Fruit fly (Drosophila melanogaster) whole organism, embryonic: ENCODE data around the gene SppL.

Source experiments
- Adf1 ChIP-seq: fragments of 200-800 bp; sonication (Bioruptor generic); IDR thresholded peaks from 2 replicates; pipeline ENCODE4 v1.3.6; 2022; ENCODE audit warnings: missing biosample characterization, missing genetic modification characterization
- Atf6 ChIP-seq: fragments of 200-800 bp; sonication (Bioruptor generic); IDR thresholded peaks from 2 replicates; pipeline ENCODE4 v1.3.6; 2022; ENCODE audit warnings: missing biosample characterization, missing genetic modification characterization
- Blimp-1 ChIP-seq: fragments of 200-800 bp; sonication (Bioruptor generic); optimal IDR thresholded peaks from 3 replicates; lab custom pipeline; 2018; ENCODE audit warnings: missing biosample characterization, missing genetic modification characterization, mild to moderate bottlenecking, moderate library complexity, missing genetic modification reagents
- CG10321 ChIP-seq: fragments of 200-800 bp; sonication (Bioruptor generic); IDR thresholded peaks from 2 replicates; pipeline ENCODE4 v1.3.6; 2022; ENCODE audit warnings: missing biosample characterization, missing genetic modification characterization
- CG10462 ChIP-seq: fragments of 200-800 bp; sonication (Bioruptor generic); optimal IDR thresholded peaks from 2 replicates; lab custom pipeline; 2016; ENCODE audit warnings: missing biosample characterization, missing genetic modification characterization
- CG11723 ChIP-seq: fragments of 200-800 bp; sonication (Bioruptor generic); optimal IDR thresholded peaks from 2 replicates; lab custom pipeline; 2017; ENCODE audit warnings: missing biosample characterization, mild to moderate bottlenecking, missing genetic modification characterization
- CG12155 ChIP-seq: fragments of 200-800 bp; sonication (Bioruptor generic); optimal IDR thresholded peaks from 3 replicates; lab custom pipeline; 2016; ENCODE audit warnings: missing biosample characterization, missing genetic modification characterization
- CG12236 ChIP-seq: fragments of 200-800 bp; sonication (Bioruptor generic); optimal IDR thresholded peaks from 2 replicates; lab custom pipeline; 2016; ENCODE audit warnings: missing biosample characterization, missing genetic modification characterization
- CG13424 ChIP-seq: fragments of 200-800 bp; sonication (Bioruptor generic); optimal IDR thresholded peaks from 2 replicates; lab custom pipeline; 2019; ENCODE audit warnings: missing biosample characterization, mild to moderate bottlenecking, missing genetic modification characterization, moderate library complexity
- CG14014 ChIP-seq: fragments of 200-800 bp; sonication (Bioruptor generic); IDR thresholded peaks from 2 replicates; pipeline ENCODE4 v1.3.6; 2022; ENCODE audit warnings: missing biosample characterization, missing genetic modification characterization
- CG14441 ChIP-seq: fragments of 200-800 bp; sonication (Bioruptor generic); IDR thresholded peaks from 2 replicates; pipeline ENCODE4 v1.3.6; 2022; ENCODE audit warnings: missing biosample characterization, missing genetic modification characterization
- CG15269 ChIP-seq: fragments of 200-800 bp; sonication (Bioruptor generic); optimal IDR thresholded peaks from 2 replicates; lab custom pipeline; 2018; ENCODE audit warnings: missing biosample characterization, mild to moderate bottlenecking, missing genetic modification characterization, moderate library complexity
- CG18476 ChIP-seq: fragments of 200-800 bp; sonication (Bioruptor generic); optimal IDR thresholded peaks from 2 replicates; lab custom pipeline; 2016; ENCODE audit warnings: missing biosample characterization, mild to moderate bottlenecking, missing genetic modification characterization
- CG2129 ChIP-seq: fragments of 200-800 bp; sonication (Bioruptor generic); IDR thresholded peaks from 2 replicates; pipeline ENCODE4 v1.3.6; 2022; ENCODE audit warnings: missing biosample characterization, missing genetic modification characterization; ENCODE audit not compliant: partially characterized antibody
- CG2889 ChIP-seq: fragments of 200-800 bp; sonication (Bioruptor generic); IDR thresholded peaks from 3 replicates; pipeline ENCODE4 v1.3.6; 2022; ENCODE audit warnings: missing biosample characterization, missing genetic modification characterization
- CG3838 ChIP-seq: fragments of 200-800 bp; sonication (Bioruptor generic); optimal IDR thresholded peaks from 3 replicates; lab custom pipeline; 2016; ENCODE audit warnings: missing biosample characterization, missing genetic modification characterization
- CG4360 ChIP-seq: fragments of 200-800 bp; sonication (Bioruptor generic); IDR thresholded peaks from 2 replicates; pipeline ENCODE4 v1.3.6; 2022; ENCODE audit warnings: missing biosample characterization, missing genetic modification characterization
- CG43689 ChIP-seq: fragments of 200-800 bp; sonication (Bioruptor generic); IDR thresholded peaks from 2 replicates; pipeline ENCODE4 v1.3.6; 2022; ENCODE audit warnings: missing biosample characterization, missing genetic modification characterization
- CG4424 ChIP-seq: fragments of 200-800 bp; sonication (Bioruptor generic); optimal IDR thresholded peaks from 3 replicates; lab custom pipeline; 2016; ENCODE audit warnings: missing biosample characterization, missing genetic modification characterization
- CG4707 ChIP-seq: fragments of 200-800 bp; sonication (Bioruptor generic); optimal IDR thresholded peaks from 2 replicates; lab custom pipeline; 2018; ENCODE audit warnings: missing biosample characterization, mild to moderate bottlenecking, missing genetic modification characterization, moderate library complexity
- CG4854 ChIP-seq: fragments of 200-800 bp; sonication (Bioruptor generic); optimal IDR thresholded peaks from 2 replicates; lab custom pipeline; 2016; ENCODE audit warnings: missing biosample characterization, missing genetic modification characterization, inconsistent platforms
- CG8944 ChIP-seq: fragments of 200-800 bp; sonication (Bioruptor generic); optimal IDR thresholded peaks from 3 replicates; lab custom pipeline; 2016; ENCODE audit warnings: missing biosample characterization, missing genetic modification characterization
- H2.0 ChIP-seq: fragments of 200-800 bp; sonication (Bioruptor generic); IDR thresholded peaks from 2 replicates; pipeline ENCODE4 v1.3.6; 2022; ENCODE audit warnings: missing biosample characterization, missing genetic modification characterization
- Hsf ChIP-seq: fragments of 200-800 bp; sonication (Bioruptor generic); optimal IDR thresholded peaks from 3 replicates; lab custom pipeline; 2016; ENCODE audit warnings: missing biosample characterization, missing genetic modification characterization
- Meics ChIP-seq: fragments of 200-800 bp; sonication (Bioruptor generic); optimal IDR thresholded peaks from 2 replicates; lab custom pipeline; 2017; ENCODE audit warnings: missing biosample characterization, mild to moderate bottlenecking, missing genetic modification characterization
- Neu2 ChIP-seq: fragments of 200-800 bp; sonication (Bioruptor generic); optimal IDR thresholded peaks from 3 replicates; lab custom pipeline; 2016; ENCODE audit warnings: missing biosample characterization, missing genetic modification characterization, borderline replicate concordance
- Nf-YA ChIP-seq: fragments of 200-800 bp; sonication (Bioruptor generic); IDR thresholded peaks from 2 replicates; pipeline ENCODE4 v1.3.6; 2022; ENCODE audit warnings: missing biosample characterization, missing genetic modification characterization
- Optix ChIP-seq: fragments of 200-800 bp; sonication (Bioruptor generic); IDR thresholded peaks from 3 replicates; pipeline ENCODE4 v1.3.6; 2022; ENCODE audit warnings: missing biosample characterization, missing genetic modification characterization
- Sox102F ChIP-seq: fragments of 200-800 bp; sonication (Bioruptor generic); optimal IDR thresholded peaks from 2 replicates; lab custom pipeline; 2018; ENCODE audit warnings: missing biosample characterization, mild to moderate bottlenecking, missing genetic modification characterization, moderate library complexity
- ash1 ChIP-seq: fragments of 200-800 bp; sonication (Bioruptor generic); optimal IDR thresholded peaks from 2 replicates; lab custom pipeline; 2018; ENCODE audit warnings: missing biosample characterization, mild to moderate bottlenecking, missing genetic modification characterization
- az2 ChIP-seq: fragments of 200-800 bp; sonication (Bioruptor generic); optimal IDR thresholded peaks from 3 replicates; lab custom pipeline; 2016; ENCODE audit warnings: missing biosample characterization, missing genetic modification characterization
- btn ChIP-seq: fragments of 200-800 bp; sonication (Bioruptor generic); optimal IDR thresholded peaks from 2 replicates; lab custom pipeline; 2016; ENCODE audit warnings: missing biosample characterization, missing genetic modification characterization
- cato ChIP-seq: fragments of 200-800 bp; sonication (Bioruptor generic); optimal IDR thresholded peaks from 2 replicates; lab custom pipeline; 2016; ENCODE audit warnings: missing biosample characterization, missing genetic modification characterization, borderline replicate concordance
- chinmo ChIP-seq: fragments of 200-800 bp; sonication (Bioruptor generic); IDR thresholded peaks from 4 replicates; pipeline ENCODE4 v1.3.6; 2022; ENCODE audit warnings: missing biosample characterization, missing genetic modification characterization; ENCODE audit not compliant: partially characterized antibody
- crol ChIP-seq: fragments of 200-800 bp; sonication (Bioruptor generic); IDR thresholded peaks from 2 replicates; pipeline ENCODE4 v1.3.6; 2022; ENCODE audit warnings: missing biosample characterization, missing genetic modification characterization
- cwo ChIP-seq: fragments of 200-800 bp; sonication (Bioruptor generic); optimal IDR thresholded peaks from 3 replicates; lab custom pipeline; 2017; ENCODE audit warnings: missing biosample characterization, missing genetic modification characterization, mild to moderate bottlenecking, moderate library complexity, missing genetic modification reagents
- emc ChIP-seq: fragments of 200-800 bp; sonication (Bioruptor generic); optimal IDR thresholded peaks from 2 replicates; lab custom pipeline; 2016; ENCODE audit warnings: missing biosample characterization, missing genetic modification characterization
- esg ChIP-seq: fragments of 200-800 bp; sonication (Bioruptor generic); conservative IDR thresholded peaks from 2 replicates; pipeline ENCODE4 v1.3.6; 2022; ENCODE audit warnings: missing biosample characterization, missing genetic modification characterization
- gro ChIP-seq: fragments of 200-800 bp; sonication (Bioruptor generic); optimal IDR thresholded peaks from 2 replicates; lab custom pipeline; 2016; ENCODE audit warnings: missing biosample characterization, missing genetic modification characterization
- gsb-n ChIP-seq: fragments of 200-800 bp; sonication (Bioruptor generic); optimal IDR thresholded peaks from 3 replicates; lab custom pipeline; 2018; ENCODE audit warnings: missing biosample characterization, mild to moderate bottlenecking, missing genetic modification characterization
- insv ChIP-seq, 2 experiments: fragments of 200-800 bp; sonication (Bioruptor generic); optimal IDR thresholded peaks; 3 replicates each; lab custom pipeline; 2016 to 2018; ENCODE audit warnings: missing biosample characterization in 2 of 2, missing genetic modification characterization in 2 of 2
- lmd ChIP-seq: fragments of 200-800 bp; sonication (Bioruptor generic); IDR thresholded peaks from 2 replicates; pipeline ENCODE4 v1.3.6; 2022; ENCODE audit warnings: missing biosample characterization, missing genetic modification characterization
- mld ChIP-seq: fragments of 200-800 bp; sonication (Bioruptor generic); IDR thresholded peaks from 3 replicates; pipeline ENCODE4 v1.3.6; 2022; ENCODE audit warnings: missing biosample characterization, missing genetic modification characterization; ENCODE audit not compliant: partially characterized antibody
- nau ChIP-seq: fragments of 200-800 bp; sonication (Bioruptor generic); optimal IDR thresholded peaks from 3 replicates; lab custom pipeline; 2017; ENCODE audit warnings: missing biosample characterization, mild to moderate bottlenecking, missing genetic modification characterization, missing genetic modification reagents
- pb ChIP-seq: fragments of 200-800 bp; sonication (Bioruptor generic); optimal IDR thresholded peaks from 3 replicates; lab custom pipeline; 2016; ENCODE audit warnings: missing biosample characterization, missing genetic modification characterization
- run ChIP-seq: fragments of 200-800 bp; sonication (Bioruptor generic); optimal IDR thresholded peaks from 3 replicates; lab custom pipeline; 2018; ENCODE audit warnings: missing biosample characterization, mild to moderate bottlenecking, missing genetic modification characterization
- salm ChIP-seq: fragments of 200-800 bp; sonication (Bioruptor generic); optimal IDR thresholded peaks from 2 replicates; lab custom pipeline; 2018; ENCODE audit warnings: missing biosample characterization, mild to moderate bottlenecking, missing genetic modification characterization
- unc-4 ChIP-seq: fragments of 200-800 bp; sonication (Bioruptor generic); IDR thresholded peaks from 2 replicates; pipeline ENCODE4 v1.3.6; 2022; ENCODE audit warnings: missing biosample characterization, missing genetic modification characterization; ENCODE audit not compliant: partially characterized antibody
- unpg ChIP-seq: fragments of 200-800 bp; sonication (Bioruptor generic); optimal IDR thresholded peaks from 3 replicates; lab custom pipeline; 2018; ENCODE audit warnings: missing biosample characterization, mild to moderate bottlenecking, missing genetic modification characterization, moderate library complexity
- vvl ChIP-seq: fragments of 200-800 bp; sonication (Bioruptor generic); IDR thresholded peaks from 2 replicates; pipeline ENCODE4 v1.3.6; 2022; ENCODE audit warnings: missing biosample characterization, missing genetic modification characterization
- yki ChIP-seq: fragments of >200 bp; optimal IDR thresholded peaks from 3 replicates; lab custom pipeline; 2018

Gene SppL

dm6 chr3R:25879324-25879766 is 2.4 kb upstream of the SppL start (continued):
- TF ChIP-seq cato (peak; percentile 66), esg (peak; percentile 66), CG12155 (GFP tag; lab: Kevin White, UChicago) (peak; percentile 50), Hsf (GFP tag; lab: Kevin White, UChicago) (peak; percentile 73), CG4854 (peak; percentile 68), CG4424 (GFP tag; lab: Kevin White, UChicago) (peak; percentile 80), CG14014 (GFP tag; lab: Robert Waterston, UW) (peak; percentile 76), crol (no peak), run (tag; lab: Kevin White, UChicago) (no peak), pb (peak; percentile 56), unpg (peak; percentile 74), CG14441 (GFP tag; lab: Robert Waterston, UW) (peak; percentile 80), CG15269 (peak; percentile 85), nau (GFP tag; lab: Kevin White, UChicago) (peak; percentile 13), CG11723 (GFP tag; lab: Kevin White, UChicago) (peak; percentile 52), Sox102F (GFP tag; lab: Kevin White, UChicago) (peak; percentile 89), CG4360 (GFP tag; lab: Robert Waterston, UW) (no peak; the same call in 1 of the 2 replicates), Adf1 (GFP tag; lab: Robert Waterston, UW) (no peak; the same call in 1 of the 2 replicates), salm (tag; lab: Kevin White, UChicago) (peak; percentile 31), Blimp-1 (GFP tag; lab: Kevin White, UChicago) (peak; percentile 85), mld (no peak), lmd (GFP tag; lab: Robert Waterston, UW) (no peak; the same call in 1 of the 2 replicates), Neu2 (GFP tag; lab: Kevin White, UChicago) (no peak), btn (GFP tag; lab: Kevin White, UChicago) (peak; percentile 50), cwo (GFP tag; lab: Kevin White, UChicago) (peak; percentile 47), unc-4 (GFP tag; lab: Robert Waterston, UW) (no peak), CG10462 (GFP tag; lab: Kevin White, UChicago) (no peak), gro (GFP tag; lab: Kevin White, UChicago) (peak; percentile 34), CG12236 (GFP tag; lab: Kevin White, UChicago) (peak; percentile 25), az2 (GFP tag; lab: Kevin White, UChicago) (peak; percentile 85), yki (no peak), CG3838 (peak; percentile 10), Nf-YA (GFP tag; lab: Robert Waterston, UW) (0 out of 2 replicates have a peak, but pooled peaks have one; percentile 34), H2.0 (GFP tag; lab: Robert Waterston, UW) (peak; percentile 78), Optix (GFP tag; lab: Robert Waterston, UW) (no peak), CG2129 (GFP tag; lab: Robert Waterston, UW) (no peak), ash1 (GFP tag; lab: Kevin White, UChicago) (no peak), insv (GFP tag; optimal IDR thresholded peaks at IDR 0.05; lab: Kevin White, UChicago) (no peak), gsb-n (tag; lab: Kevin White, UChicago) (no peak), CG10321 (no peak), CG18476 (GFP tag; lab: Kevin White, UChicago) (peak; percentile 48), CG43689 (GFP tag; lab: Robert Waterston, UW) (no peak), emc (GFP tag; lab: Kevin White, UChicago) (peak; percentile 3), CG8944 (GFP tag; lab: Kevin White, UChicago) (peak; percentile 67), vvl (peak; percentile 91), chinmo (GFP tag; lab: Robert Waterston, UW) (no peak), Atf6 (GFP tag; lab: Robert Waterston, UW) (peak; percentile 65; the same call in 1 of the 2 replicates), CG4707 (peak; percentile 61), CG2889 (GFP tag; lab: Robert Waterston, UW) (no peak), CG13424 (tag; lab: Kevin White, UChicago) (peak; percentile 86), Meics (peak; percentile 75)
